Worm (Caenorhabditis elegans) whole organism, L3 larva: ENCODE measurements around the gene clp-6.

Experiments used
- R02D3.7 ChIP-seq: fragments of 150-350 bp; optimal IDR thresholded peaks from 2 replicates; lab custom pipeline; 2014; ENCODE audit warnings: missing biosample characterization, missing genetic modification characterization
- ZK546.5 ChIP-seq: sonication (generic microtip); optimal IDR thresholded peaks from 2 replicates; lab custom pipeline; 2017; ENCODE audit warnings: missing biosample characterization, missing genetic modification characterization
- aly-2 ChIP-seq: fragments of 150-350 bp; optimal IDR thresholded peaks from 2 replicates; lab custom pipeline; 2014; ENCODE audit warnings: missing biosample characterization, missing genetic modification characterization
- ama-1 ChIP-seq: fragments of 150-350 bp; optimal IDR thresholded peaks from 2 replicates; lab custom pipeline; 2018
- ceh-16 ChIP-seq: sonication (generic microtip); optimal IDR thresholded peaks from 2 replicates; lab custom pipeline; 2017; ENCODE audit warnings: missing biosample characterization, missing genetic modification characterization
- ceh-28 ChIP-seq: fragments of 150-350 bp; optimal IDR thresholded peaks from 2 replicates; lab custom pipeline; 2014; ENCODE audit warnings: missing biosample characterization, missing genetic modification reagents, missing genetic modification characterization
- ceh-82 ChIP-seq: fragments of 150-350 bp; optimal IDR thresholded peaks from 2 replicates; lab custom pipeline; 2014; ENCODE audit warnings: missing biosample characterization, missing genetic modification characterization
- ceh-9 ChIP-seq: sonication (generic microtip); optimal IDR thresholded peaks from 2 replicates; lab custom pipeline; 2018; ENCODE audit warnings: missing biosample characterization, missing genetic modification characterization
- daf-12 ChIP-seq: fragments of 150-350 bp; optimal IDR thresholded peaks from 2 replicates; lab custom pipeline; 2014; ENCODE audit warnings: missing biosample characterization, missing genetic modification reagents, missing genetic modification characterization
- egl-27 ChIP-seq: sonication (generic microtip); optimal IDR thresholded peaks from 4 replicates; lab custom pipeline; 2017; ENCODE audit warnings: missing biosample characterization, missing genetic modification reagents, missing genetic modification characterization
- egl-5 ChIP-seq: fragments of 150-350 bp; optimal IDR thresholded peaks from 2 replicates; lab custom pipeline; 2017; ENCODE audit warnings: missing biosample characterization, missing genetic modification reagents, missing genetic modification characterization, inconsistent platforms
- elt-2 ChIP-seq: sonication (generic microtip); optimal IDR thresholded peaks from 2 replicates; lab custom pipeline; 2016; ENCODE audit warnings: missing genetic modification reagents, mild to moderate bottlenecking, missing genetic modification characterization, missing compliant biosample characterization
- fkh-2 ChIP-seq: fragments of 150-350 bp; optimal IDR thresholded peaks from 2 replicates; lab custom pipeline; 2014; ENCODE audit warnings: missing biosample characterization, missing genetic modification reagents, missing genetic modification characterization
- hmg-11 ChIP-seq: sonication (generic microtip); optimal IDR thresholded peaks from 2 replicates; lab custom pipeline; 2016; ENCODE audit warnings: missing genetic modification characterization, missing compliant biosample characterization
- lin-15B ChIP-seq: fragments of 150-350 bp; optimal IDR thresholded peaks from 2 replicates; lab custom pipeline; 2014; ENCODE audit warnings: missing biosample characterization, missing genetic modification characterization
- lin-39 ChIP-seq: fragments of 150-350 bp; optimal IDR thresholded peaks from 2 replicates; lab custom pipeline; 2018; ENCODE audit warnings: missing biosample characterization, missing genetic modification reagents, missing genetic modification characterization
- lsy-12 ChIP-seq: sonication (generic microtip); optimal IDR thresholded peaks from 2 replicates; lab custom pipeline; 2016; ENCODE audit warnings: mild to moderate bottlenecking, missing genetic modification characterization, missing compliant biosample characterization
- mml-1 ChIP-seq: fragments of 150-350 bp; sonication (generic microtip); optimal IDR thresholded peaks from 3 replicates; lab custom pipeline; 2014; ENCODE audit warnings: missing biosample characterization, missing genetic modification characterization
- nfya-1 ChIP-seq: sonication (generic microtip); optimal IDR thresholded peaks from 2 replicates; lab custom pipeline; 2017; ENCODE audit warnings: missing genetic modification characterization, mild to moderate bottlenecking, missing compliant biosample characterization, antibody characterized with exemption, moderate library complexity; ENCODE audit not compliant: insufficient read depth
- nhr-12 ChIP-seq: fragments of 150-350 bp; optimal IDR thresholded peaks from 2 replicates; lab custom pipeline; 2014; ENCODE audit warnings: missing biosample characterization, missing genetic modification characterization
- nhr-23 ChIP-seq: fragments of 150-350 bp; optimal IDR thresholded peaks from 2 replicates; lab custom pipeline; 2014; ENCODE audit warnings: missing biosample characterization, missing genetic modification reagents, missing genetic modification characterization
- nhr-237 ChIP-seq: fragments of 150-350 bp; optimal IDR thresholded peaks from 2 replicates; lab custom pipeline; 2014; ENCODE audit warnings: missing biosample characterization, missing genetic modification characterization
- nhr-25 ChIP-seq: sonication (generic microtip); optimal IDR thresholded peaks from 2 replicates; lab custom pipeline; 2017; ENCODE audit warnings: missing biosample characterization, missing genetic modification characterization
- nhr-43 ChIP-seq: sonication (generic microtip); optimal IDR thresholded peaks from 2 replicates; lab custom pipeline; 2016; ENCODE audit warnings: mild to moderate bottlenecking, missing genetic modification characterization, missing compliant biosample characterization; ENCODE audit not compliant: poor library complexity, severe bottlenecking
- nhr-67 ChIP-seq: fragments of 150-350 bp; optimal IDR thresholded peaks from 2 replicates; lab custom pipeline; 2014; ENCODE audit warnings: missing biosample characterization, missing genetic modification characterization
- nhr-76 ChIP-seq: fragments of 150-350 bp; sonication (generic microtip); optimal IDR thresholded peaks from 5 replicates; lab custom pipeline; 2014; ENCODE audit warnings: missing biosample characterization, missing genetic modification characterization
- nhr-77 ChIP-seq: fragments of 150-350 bp; optimal IDR thresholded peaks from 2 replicates; lab custom pipeline; 2014; ENCODE audit warnings: missing biosample characterization, missing genetic modification characterization
- pha-4 ChIP-seq: fragments of 150-350 bp; optimal IDR thresholded peaks from 2 replicates; lab custom pipeline; 2014; ENCODE audit warnings: missing biosample characterization, missing genetic modification reagents, missing genetic modification characterization
- pqm-1 ChIP-seq: fragments of 150-350 bp; optimal IDR thresholded peaks from 2 replicates; lab custom pipeline; 2017; ENCODE audit warnings: missing biosample characterization, missing genetic modification characterization, inconsistent platforms
- sea-2 ChIP-seq: fragments of 150-350 bp; sonication (generic microtip); optimal IDR thresholded peaks from 4 replicates; lab custom pipeline; 2014; ENCODE audit warnings: missing biosample characterization, missing genetic modification reagents, missing genetic modification characterization
- skn-1 ChIP-seq: fragments of 150-350 bp; optimal IDR thresholded peaks from 2 replicates; lab custom pipeline; 2014; ENCODE audit warnings: missing biosample characterization, missing genetic modification characterization
- snpc-4 ChIP-seq: fragments of 150-350 bp; optimal IDR thresholded peaks from 2 replicates; lab custom pipeline; 2014; ENCODE audit warnings: missing biosample characterization, missing genetic modification characterization
- tbx-2 ChIP-seq: sonication (generic microtip); optimal IDR thresholded peaks from 2 replicates; lab custom pipeline; 2016; ENCODE audit warnings: mild to moderate bottlenecking, missing genetic modification characterization, missing compliant biosample characterization
- unc-39 ChIP-seq: sonication (generic microtip); optimal IDR thresholded peaks from 4 replicates; lab custom pipeline; 2017; ENCODE audit warnings: missing biosample characterization, missing genetic modification characterization
- unc-62 ChIP-seq: fragments of 150-350 bp; sonication (generic microtip); optimal IDR thresholded peaks from 4 replicates; lab custom pipeline; 2014; ENCODE audit warnings: missing biosample characterization, missing genetic modification reagents, missing genetic modification characterization
- zag-1 ChIP-seq: fragments of 150-350 bp; optimal IDR thresholded peaks from 2 replicates; lab custom pipeline; 2014; ENCODE audit warnings: missing biosample characterization, missing genetic modification characterization
- ztf-4 ChIP-seq: fragments of 150-350 bp; optimal IDR thresholded peaks from 2 replicates; lab custom pipeline; 2014; ENCODE audit warnings: missing biosample characterization, missing genetic modification characterization

clp-6 gene

DNA sequence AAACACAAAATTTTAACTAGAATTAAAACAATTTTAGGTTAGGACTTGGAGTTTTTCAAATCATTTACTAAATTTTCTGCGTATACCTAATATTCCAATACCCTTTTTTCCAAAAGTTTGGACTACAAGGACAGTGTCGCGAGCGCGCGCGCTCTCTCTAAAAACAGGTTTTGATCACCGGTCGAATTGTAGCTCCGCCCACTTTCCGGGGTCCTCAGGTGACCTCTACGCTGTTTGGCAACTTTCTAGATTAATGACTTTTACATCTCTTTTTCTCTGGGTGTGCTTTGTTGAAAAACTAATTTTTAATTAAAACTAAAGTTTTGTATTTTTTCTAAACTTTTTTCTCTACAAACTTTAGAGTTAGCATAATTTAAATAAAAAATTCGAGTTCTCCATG lies 45.8 kb downstream of the clp-6 start:
- TF ChIP-seq ceh-82 (tag; lab: Kevin White, UChicago), result no peak
- TF ChIP-seq nhr-25 (tag; lab: Kevin White, UChicago), result peak; percentile 60
- peak; percentile 32 for TF ChIP-seq nhr-23 (tag; lab: Kevin White, UChicago)

DNA sequence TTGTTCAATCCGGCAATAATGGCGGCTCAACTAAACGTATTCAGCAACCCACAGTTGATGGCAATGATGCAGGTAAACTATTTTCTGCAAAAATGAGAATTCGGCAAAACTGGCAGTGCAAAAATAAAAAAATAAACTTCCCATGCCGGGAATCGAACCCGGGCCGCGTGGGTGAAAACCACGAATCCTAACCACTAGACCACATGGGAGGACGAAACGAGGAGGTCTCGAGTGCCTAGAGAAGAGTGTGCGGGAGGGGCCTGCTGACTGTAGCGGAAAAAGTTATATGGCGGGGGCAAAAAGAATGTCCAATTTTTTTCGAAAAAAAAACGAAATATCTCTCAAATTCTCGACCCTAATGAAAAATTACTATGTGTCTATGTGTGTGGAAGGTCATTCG lies 46.8 kb downstream of the clp-6 start:
- TF ChIP-seq ztf-4 (tag; lab: Kevin White, UChicago) (no peak), lin-15B (tag; lab: Kevin White, UChicago) (peak; percentile 25), pha-4 (tag; lab: Kevin White, UChicago) (peak; percentile 28), ama-1 (lab: Kevin White, UChicago) (no peak), egl-5 (tag; lab: Kevin White, UChicago) (no peak), pqm-1 (tag; lab: Kevin White, UChicago) (no peak), lin-39 (tag; lab: Kevin White, UChicago) (peak; percentile 43), nhr-43 (tag; lab: Kevin White, UChicago) (peak; percentile 38), nhr-12 (tag; lab: Kevin White, UChicago) (no peak), nfya-1 (tag; lab: Kevin White, UChicago) (peak; percentile 28), ceh-28 (tag; lab: Kevin White, UChicago) (no peak), hmg-11 (tag; lab: Kevin White, UChicago) (peak; percentile 73), fkh-2 (tag; lab: Kevin White, UChicago) (no peak), lsy-12 (tag; lab: Kevin White, UChicago) (peak; percentile 22), ceh-16 (tag; lab: Kevin White, UChicago) (no peak), sea-2 (no peak), zag-1 (tag; lab: Kevin White, UChicago) (no peak), elt-2 (tag; lab: Kevin White, UChicago) (peak; percentile 19)

DNA sequence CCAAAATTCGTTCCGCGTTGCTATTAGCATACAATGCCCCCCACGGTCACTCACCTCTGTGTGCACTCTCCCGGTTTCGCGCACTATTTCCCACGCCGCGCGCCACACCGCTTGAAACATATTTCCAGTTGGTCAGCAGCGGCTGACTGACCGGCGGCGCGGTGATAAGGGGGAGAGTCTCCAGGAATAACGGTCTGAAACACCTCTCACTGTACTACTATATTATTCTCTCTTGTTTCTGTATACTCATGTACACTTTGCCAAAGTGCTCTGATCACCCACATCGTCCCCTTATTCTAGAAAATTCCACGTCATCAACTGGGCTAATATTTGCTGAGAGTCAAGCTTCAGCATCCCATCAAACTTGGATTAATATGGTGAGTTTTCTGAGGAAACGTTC lies 48.9 kb downstream of the clp-6 start, which contains the start of gene nhr-41:
TSS of gene nhr-41 (plus strand) at position 301 of the 400 bp plus-strand sequence.
- TF ChIP-seq nhr-237 (tag; lab: Kevin White, UChicago), result no peak
- no peak for TF ChIP-seq nhr-76
- TF ChIP-seq ceh-28 (tag; lab: Kevin White, UChicago), result no peak
- TF ChIP-seq aly-2 (tag; lab: Kevin White, UChicago), result no peak
- TF ChIP-seq lin-15B (tag; lab: Kevin White, UChicago), result no peak
- TF ChIP-seq snpc-4, result no peak
- TF ChIP-seq daf-12 (tag; lab: Kevin White, UChicago), result no peak
- no peak for TF ChIP-seq egl-5 (tag; lab: Kevin White, UChicago)
- no peak for TF ChIP-seq lsy-12 (tag; lab: Kevin White, UChicago)
- no peak for TF ChIP-seq nfya-1 (tag; lab: Kevin White, UChicago)
- no peak for TF ChIP-seq tbx-2 (tag; lab: Kevin White, UChicago)
- TF ChIP-seq nhr-77 (tag; lab: Kevin White, UChicago), result no peak
- no peak for TF ChIP-seq hmg-11 (tag; lab: Kevin White, UChicago)
- TF ChIP-seq nhr-23 (tag; lab: Kevin White, UChicago), result no peak
- TF ChIP-seq R02D3.7, result no peak
- no peak for TF ChIP-seq unc-62
- no peak for TF ChIP-seq mml-1
- TF ChIP-seq sea-2, result no peak

DNA sequence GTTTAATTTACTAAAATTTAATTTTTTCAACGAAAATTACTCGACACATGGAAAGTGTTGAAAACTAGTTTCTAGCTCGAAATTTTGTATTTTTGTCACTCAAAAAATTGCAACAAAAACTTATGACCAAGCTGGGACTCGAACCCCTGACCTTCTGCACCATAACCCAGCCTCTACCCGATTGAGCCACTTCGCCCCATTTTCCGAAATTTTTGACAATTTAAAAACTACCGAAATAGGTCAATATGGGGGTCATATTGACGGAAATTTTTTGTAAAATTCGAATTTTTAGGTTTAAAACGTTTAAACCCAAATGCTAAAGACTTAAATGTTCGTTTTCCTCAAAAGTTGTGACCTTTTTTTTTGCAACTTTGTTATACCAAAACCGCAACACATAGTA lies 49.3 kb downstream of the clp-6 start:
- no peak for TF ChIP-seq egl-27 (tag; lab: Kevin White, UChicago)
- no peak for TF ChIP-seq nhr-25 (tag; lab: Kevin White, UChicago)
- TF ChIP-seq aly-2 (tag; lab: Kevin White, UChicago), result no peak
- no peak for TF ChIP-seq ceh-9 (tag; lab: Kevin White, UChicago)
- TF ChIP-seq hmg-11 (tag; lab: Kevin White, UChicago), result no peak
- TF ChIP-seq nhr-67 (tag; lab: Kevin White, UChicago), result no peak
- no peak for TF ChIP-seq nfya-1 (tag; lab: Kevin White, UChicago)
- TF ChIP-seq daf-12 (tag; lab: Kevin White, UChicago), result no peak
- TF ChIP-seq fkh-2 (tag; lab: Kevin White, UChicago), result no peak
- TF ChIP-seq skn-1 (tag; lab: Kevin White, UChicago), result no peak
- no peak for TF ChIP-seq lsy-12 (tag; lab: Kevin White, UChicago)
- no peak for TF ChIP-seq unc-39 (tag; lab: Kevin White, UChicago)
- no peak for TF ChIP-seq ama-1 (lab: Kevin White, UChicago)
- no peak for TF ChIP-seq nhr-237 (tag; lab: Kevin White, UChicago)
- no peak for TF ChIP-seq ZK546.5 (tag; lab: Kevin White, UChicago)
